Worm (Caenorhabditis elegans) whole organism, young adult: ENCODE measurements around the gene adh-1.

ENCODE experiments used
- B0261.1 ChIP-seq: sonication (generic microtip); optimal IDR thresholded peaks from 2 replicates; lab custom pipeline; 2016; ENCODE audit warnings: mild to moderate bottlenecking, missing genetic modification characterization, moderate library complexity, missing compliant biosample characterization
- D2030.7 ChIP-seq: fragments of 200-800 bp; sonication (Bioruptor generic); IDR thresholded peaks from 2 replicates; pipeline ENCODE4 v1.3.6; 2022; ENCODE audit warnings: missing genetic modification reagents, missing genetic modification characterization, missing compliant biosample characterization
- F22D6.2 ChIP-seq: sonication (generic microtip); optimal IDR thresholded peaks from 2 replicates; lab custom pipeline; 2016; ENCODE audit warnings: mild to moderate bottlenecking, missing genetic modification characterization, missing compliant biosample characterization
- F23B12.7 ChIP-seq: sonication (generic microtip); optimal IDR thresholded peaks from 2 replicates; lab custom pipeline; 2017; ENCODE audit warnings: missing genetic modification characterization, mild to moderate bottlenecking, missing compliant biosample characterization, antibody characterized with exemption, moderate library complexity; ENCODE audit not compliant: insufficient read depth
- F33H1.4 ChIP-seq: fragments of 200-800 bp; sonication (Bioruptor generic); IDR thresholded peaks from 2 replicates; pipeline ENCODE4 v1.3.6; 2022; ENCODE audit warnings: missing genetic modification reagents, missing genetic modification characterization, missing compliant biosample characterization
- F37B4.10 ChIP-seq: fragments of 200-800 bp; sonication (Bioruptor generic); IDR thresholded peaks from 2 replicates; pipeline ENCODE4 v1.3.6; 2022; ENCODE audit warnings: missing genetic modification characterization, missing compliant biosample characterization
- F52B5.7 ChIP-seq: sonication (generic microtip); optimal IDR thresholded peaks from 2 replicates; lab custom pipeline; 2016; ENCODE audit warnings: mild to moderate bottlenecking, missing genetic modification characterization, missing compliant biosample characterization
- F55B11.4 ChIP-seq: sonication (generic microtip); optimal IDR thresholded peaks from 2 replicates; lab custom pipeline; 2016; ENCODE audit warnings: missing compliant biosample characterization, missing genetic modification characterization, borderline replicate concordance; ENCODE audit not compliant: insufficient read depth
- K11D2.4 ChIP-seq: fragments of 200-800 bp; sonication (Bioruptor generic); IDR thresholded peaks from 2 replicates; pipeline ENCODE4 v1.3.6; 2022; ENCODE audit warnings: missing genetic modification reagents, missing genetic modification characterization, missing compliant biosample characterization
- Y53G8AR.9 ChIP-seq: fragments of 200-800 bp; sonication (Bioruptor generic); conservative IDR thresholded peaks from 2 replicates; pipeline ENCODE4 v1.3.6; 2022; ENCODE audit warnings: missing genetic modification reagents, missing genetic modification characterization, missing compliant biosample characterization
- ZK185.1 ChIP-seq: sonication (generic microtip); optimal IDR thresholded peaks from 2 replicates; lab custom pipeline; 2016; ENCODE audit warnings: mild to moderate bottlenecking, missing genetic modification characterization, missing compliant biosample characterization; ENCODE audit not compliant: poor library complexity, severe bottlenecking
- akir-1 ChIP-seq: fragments of 200-800 bp; sonication (Bioruptor generic); optimal IDR thresholded peaks from 2 replicates; lab custom pipeline; 2018; ENCODE audit warnings: mild to moderate bottlenecking, missing genetic modification characterization, moderate library complexity, missing compliant biosample characterization
- aptf-3 ChIP-seq: fragments of 200-800 bp; sonication (Bioruptor generic); IDR thresholded peaks from 2 replicates; pipeline ENCODE4 v1.3.6; 2022; ENCODE audit warnings: missing genetic modification characterization, missing compliant biosample characterization
- atf-7 ChIP-seq: sonication (generic microtip); optimal IDR thresholded peaks from 2 replicates; lab custom pipeline; 2017; ENCODE audit warnings: mild to moderate bottlenecking, missing genetic modification characterization, missing compliant biosample characterization
- athp-1 ChIP-seq: sonication (generic microtip); optimal IDR thresholded peaks from 2 replicates; lab custom pipeline; 2017; ENCODE audit warnings: mild to moderate bottlenecking, missing genetic modification characterization, missing compliant biosample characterization
- attf-3 ChIP-seq: fragments of 200-800 bp; sonication (Bioruptor generic); conservative IDR thresholded peaks from 2 replicates; pipeline ENCODE4 v1.3.6; 2022; ENCODE audit warnings: missing genetic modification reagents, missing genetic modification characterization, missing compliant biosample characterization
- ceh-100 ChIP-seq: fragments of 200-800 bp; sonication (Bioruptor generic); IDR thresholded peaks from 2 replicates; pipeline ENCODE4 v1.3.6; 2022; ENCODE audit warnings: missing genetic modification reagents, missing genetic modification characterization, missing compliant biosample characterization
- ceh-40 ChIP-seq: fragments of 200-800 bp; sonication (Bioruptor generic); IDR thresholded peaks from 2 replicates; pipeline ENCODE4 v1.3.6; 2022; ENCODE audit warnings: missing genetic modification characterization, missing compliant biosample characterization
- ceh-58 ChIP-seq: fragments of 200-800 bp; sonication (Bioruptor generic); IDR thresholded peaks from 2 replicates; pipeline ENCODE4 v1.3.6; 2022; ENCODE audit warnings: missing genetic modification characterization, missing compliant biosample characterization
- chd-7 ChIP-seq: sonication (generic microtip); optimal IDR thresholded peaks from 2 replicates; lab custom pipeline; 2016; ENCODE audit warnings: mild to moderate bottlenecking, missing genetic modification characterization, moderate library complexity, missing compliant biosample characterization
- die-1 ChIP-seq: sonication (generic microtip); optimal IDR thresholded peaks from 2 replicates; lab custom pipeline; 2016; ENCODE audit warnings: missing genotype, mild to moderate bottlenecking, missing genetic modification characterization, missing compliant biosample characterization
- dox-1 ChIP-seq: fragments of 200-800 bp; sonication (Bioruptor generic); IDR thresholded peaks from 2 replicates; pipeline ENCODE4 v1.3.6; 2022; ENCODE audit warnings: missing genetic modification reagents, missing genetic modification characterization, missing compliant biosample characterization
- dpff-1 ChIP-seq: sonication (generic microtip); optimal IDR thresholded peaks from 2 replicates; lab custom pipeline; 2017; ENCODE audit warnings: mild to moderate bottlenecking, missing genetic modification characterization, missing compliant biosample characterization
- dpl-1 ChIP-seq: fragments of 150-350 bp; optimal IDR thresholded peaks from 2 replicates; lab custom pipeline; 2014; ENCODE audit warnings: missing biosample characterization, missing genetic modification reagents, missing genetic modification characterization
- efl-1 ChIP-seq: fragments of 150-350 bp; optimal IDR thresholded peaks from 2 replicates; lab custom pipeline; 2014; ENCODE audit warnings: missing biosample characterization, missing genetic modification reagents, missing genetic modification characterization
- egrh-3 ChIP-seq: fragments of 200-800 bp; sonication (Bioruptor generic); IDR thresholded peaks from 2 replicates; pipeline ENCODE4 v1.3.6; 2022; ENCODE audit warnings: missing genetic modification reagents, missing genetic modification characterization, missing compliant biosample characterization
- gei-17 ChIP-seq: fragments of 200-800 bp; sonication (Bioruptor generic); optimal IDR thresholded peaks from 2 replicates; lab custom pipeline; 2018; ENCODE audit warnings: mild to moderate bottlenecking, missing genetic modification characterization, missing compliant biosample characterization
- hlh-12 ChIP-seq: sonication (generic microtip); optimal IDR thresholded peaks from 2 replicates; lab custom pipeline; 2016; ENCODE audit warnings: missing genetic modification characterization, missing compliant biosample characterization
- hrde-1 ChIP-seq: sonication (generic microtip); optimal IDR thresholded peaks from 2 replicates; lab custom pipeline; 2016; ENCODE audit warnings: missing genetic modification characterization, mild to moderate bottlenecking, missing compliant biosample characterization, moderate library complexity, missing genotype, missing genetic modification reagents, borderline replicate concordance
- let-526 ChIP-seq: fragments of 200-800 bp; sonication (Bioruptor generic); IDR thresholded peaks from 2 replicates; pipeline ENCODE4 v1.3.6; 2022; ENCODE audit warnings: missing genetic modification reagents, missing genetic modification characterization, missing compliant biosample characterization
- let-607 ChIP-seq, 2 experiments: fragments of 200-800 bp in 1 of 2; sonication (Bioruptor generic) in 1 of 2; sonication (generic microtip) in 1 of 2; optimal IDR thresholded peaks; 2 replicates each; lab custom pipeline; 2016 to 2018; ENCODE audit warnings: mild to moderate bottlenecking in 2 of 2, missing compliant biosample characterization in 2 of 2, missing genetic modification characterization in 2 of 2, moderate library complexity in 2 of 2, missing genotype in 1 of 2
- lin-40 ChIP-seq: sonication (generic microtip); optimal IDR thresholded peaks from 2 replicates; lab custom pipeline; 2016; ENCODE audit warnings: missing genetic modification characterization, mild to moderate bottlenecking, missing compliant biosample characterization, missing genotype, missing genetic modification reagents
- lir-1 ChIP-seq: fragments of 200-800 bp; sonication (Bioruptor generic); conservative IDR thresholded peaks from 2 replicates; pipeline ENCODE4 v1.3.6; 2022; ENCODE audit warnings: missing genetic modification reagents, missing genetic modification characterization, missing compliant biosample characterization
- madf-8 ChIP-seq: fragments of 200-800 bp; sonication (Bioruptor generic); conservative IDR thresholded peaks from 2 replicates; pipeline ENCODE4 v1.3.6; 2022; ENCODE audit warnings: missing genetic modification reagents, missing genetic modification characterization, missing compliant biosample characterization
- mes-4 ChIP-seq: sonication (generic microtip); optimal IDR thresholded peaks from 2 replicates; lab custom pipeline; 2016; ENCODE audit warnings: missing genotype, missing genetic modification characterization, missing compliant biosample characterization
- nfya-1 ChIP-seq: sonication (generic microtip); optimal IDR thresholded peaks from 2 replicates; lab custom pipeline; 2017; ENCODE audit warnings: antibody characterized with exemption, missing compliant biosample characterization, missing genetic modification characterization, borderline replicate concordance; ENCODE audit not compliant: insufficient read depth
- nfya-2 ChIP-seq: fragments of 200-800 bp; sonication (Bioruptor generic); IDR thresholded peaks from 2 replicates; pipeline ENCODE4 v1.3.6; 2022; ENCODE audit warnings: missing genetic modification reagents, missing genetic modification characterization, missing compliant biosample characterization
- nfyb-1 ChIP-seq: fragments of 200-800 bp; sonication (Bioruptor generic); IDR thresholded peaks from 2 replicates; pipeline ENCODE4 v1.3.6; 2022; ENCODE audit warnings: missing genetic modification reagents, missing genetic modification characterization, missing compliant biosample characterization
- nhr-27 ChIP-seq: fragments of 200-800 bp; sonication (Bioruptor generic); optimal IDR thresholded peaks from 2 replicates; lab custom pipeline; 2018; ENCODE audit warnings: mild to moderate bottlenecking, missing genetic modification characterization, moderate library complexity, missing compliant biosample characterization
- nhr-90 ChIP-seq: sonication (generic microtip); optimal IDR thresholded peaks from 2 replicates; lab custom pipeline; 2016; ENCODE audit warnings: missing genotype, mild to moderate bottlenecking, missing genetic modification characterization, missing compliant biosample characterization
- pbrm-1 ChIP-seq: fragments of 200-800 bp; sonication (Bioruptor generic); IDR thresholded peaks from 2 replicates; pipeline ENCODE4 v1.3.6; 2022; ENCODE audit warnings: missing genetic modification reagents, missing genetic modification characterization, missing compliant biosample characterization
- rcor-1 ChIP-seq: fragments of 200-800 bp; sonication (Bioruptor generic); IDR thresholded peaks from 2 replicates; pipeline ENCODE4 v1.3.6; 2022; ENCODE audit warnings: missing genetic modification reagents, missing genetic modification characterization, missing compliant biosample characterization
- snpc-1.1 ChIP-seq: sonication (generic microtip); optimal IDR thresholded peaks from 2 replicates; lab custom pipeline; 2017; ENCODE audit warnings: missing genetic modification characterization, mild to moderate bottlenecking, missing compliant biosample characterization, antibody characterized with exemption, moderate library complexity, missing genotype, missing genetic modification reagents; ENCODE audit not compliant: insufficient read depth
- somi-1 ChIP-seq: fragments of 200-800 bp; sonication (Bioruptor generic); optimal IDR thresholded peaks from 2 replicates; lab custom pipeline; 2018; ENCODE audit warnings: mild to moderate bottlenecking, missing genetic modification characterization, missing compliant biosample characterization
- unc-130 ChIP-seq: sonication (generic microtip); optimal IDR thresholded peaks from 2 replicates; lab custom pipeline; 2016; ENCODE audit warnings: missing genetic modification reagents, missing genetic modification characterization, missing compliant biosample characterization
- xnd-1 ChIP-seq: sonication (generic microtip); optimal IDR thresholded peaks from 2 replicates; lab custom pipeline; 2016; ENCODE audit warnings: missing genotype, missing genetic modification reagents, missing genetic modification characterization, missing compliant biosample characterization
- ztf-18 ChIP-seq: sonication (generic microtip); optimal IDR thresholded peaks from 2 replicates; lab custom pipeline; 2016; ENCODE audit warnings: missing genotype, mild to moderate bottlenecking, missing genetic modification characterization, missing compliant biosample characterization

adh-1 gene

DNA sequence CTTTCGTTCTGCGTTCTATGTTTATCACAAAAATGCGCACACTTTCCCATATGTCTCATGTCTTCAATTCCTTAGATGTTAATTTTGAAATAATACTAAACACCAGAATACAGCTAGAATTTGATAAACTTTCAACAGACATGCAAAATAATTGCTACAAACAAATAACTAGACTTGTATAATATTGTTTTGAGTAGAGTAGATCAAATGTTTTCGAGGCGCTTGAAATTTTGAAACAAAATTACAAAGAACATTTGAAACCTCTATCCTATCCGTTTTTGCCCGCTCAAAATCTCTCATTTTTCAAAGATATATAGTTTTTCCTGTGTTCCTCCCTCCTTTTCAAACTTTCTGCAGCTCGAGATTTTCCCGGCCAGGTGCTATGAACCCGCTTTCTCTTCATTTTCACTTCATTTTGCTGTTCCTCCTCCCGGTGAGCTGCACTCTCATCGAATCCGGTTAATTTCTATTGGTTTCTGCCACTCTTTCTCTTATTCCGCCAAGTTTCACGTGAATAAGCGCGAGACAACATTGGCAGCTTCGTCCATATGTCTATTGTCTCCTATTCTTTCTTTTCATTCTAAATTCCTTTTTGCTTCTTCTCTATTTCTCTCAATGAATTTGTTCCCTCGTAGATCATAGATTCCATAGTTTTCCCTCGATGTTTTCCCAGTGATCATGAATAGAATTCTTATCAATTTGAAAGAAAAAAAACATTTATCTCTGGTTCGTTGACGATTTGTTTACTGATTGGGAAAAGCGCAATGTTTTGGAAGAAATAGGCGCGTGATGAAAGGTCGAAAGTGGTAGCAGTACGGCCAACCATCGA is 33.9 kb downstream of the adh-1 start:
- TF ChIP-seq nfya-1 (tag; lab: Kevin White, UChicago) (no peak), hrde-1 (tag; lab: Kevin White, UChicago) (no peak), nhr-90 (tag; lab: Kevin White, UChicago) (no peak), nfyb-1 (no peak), F55B11.4 (tag; lab: Kevin White, UChicago) (no peak), lin-40 (tag; lab: Kevin White, UChicago) (peak; percentile 1), F37B4.10 (GFP tag; lab: Robert Waterston, UW) (no peak), snpc-1.1 (no peak), athp-1 (no peak), madf-8 (GFP tag; lab: Robert Waterston, UW) (peak; percentile 81), ZK185.1 (tag; lab: Kevin White, UChicago) (no peak), D2030.7 (GFP tag; lab: Robert Waterston, UW) (no peak; the same call in 1 of the 2 replicates), F33H1.4 (GFP tag; lab: Robert Waterston, UW) (0 out of 2 replicates have a peak, but pooled peaks have one; percentile 21), Y53G8AR.9 (GFP tag; lab: Robert Waterston, UW) (no peak), atf-7 (peak; percentile 3), F23B12.7 (no peak), dpff-1 (tag; lab: Kevin White, UChicago) (no peak), attf-3 (GFP tag; lab: Robert Waterston, UW) (no peak), xnd-1 (peak; percentile 79), ceh-58 (GFP tag; lab: Robert Waterston, UW) (no peak), dpl-1 (GFP tag; lab: Kevin White, UChicago) (peak; percentile 8), unc-130 (GFP tag; lab: Kevin White, UChicago) (no peak), gei-17 (GFP tag; lab: Kevin White, UChicago) (no peak), chd-7 (tag; lab: Kevin White, UChicago) (peak; percentile 43), ztf-18 (tag; lab: Kevin White, UChicago) (no peak), ceh-40 (GFP tag; lab: Robert Waterston, UW) (no peak), aptf-3 (GFP tag; lab: Robert Waterston, UW) (no peak), ceh-100 (GFP tag; lab: Robert Waterston, UW) (no peak), efl-1 (GFP tag; lab: Kevin White, UChicago) (peak; percentile 52), rcor-1 (GFP tag; lab: Robert Waterston, UW) (no peak), let-526 (GFP tag; lab: Robert Waterston, UW) (no peak), nhr-27 (tag; lab: Kevin White, UChicago) (no peak), somi-1 (GFP tag; lab: Kevin White, UChicago) (peak; percentile 48), akir-1 (GFP tag; lab: Kevin White, UChicago) (no peak), lir-1 (GFP tag; lab: Robert Waterston, UW) (no peak), F22D6.2 (tag; lab: Kevin White, UChicago) (no peak), hlh-12 (tag; lab: Kevin White, UChicago) (no peak), dox-1 (GFP tag; lab: Robert Waterston, UW) (no peak), let-607 (tag; optimal IDR thresholded peaks at IDR 0.05; lab: Kevin White, UChicago) (no peak), B0261.1 (tag; lab: Kevin White, UChicago) (no peak), pbrm-1 (GFP tag; lab: Robert Waterston, UW) (no peak), nfya-2 (GFP tag; lab: Robert Waterston, UW) (no peak), egrh-3 (no peak), die-1 (no peak), F52B5.7 (tag; lab: Kevin White, UChicago) (no peak), K11D2.4 (0 out of 2 replicates have a peak, but pooled peaks have one; percentile 48), mes-4 (no peak)
